Worm (Caenorhabditis elegans) whole organism, L1 larva: ENCODE data around the gene H18N23.2.
"Not testable (repeated sequence)": the region's sequence is repeated elsewhere in the genome, so short reads cannot be mapped to it uniquely, and the experiment has no call there.

Experiments
- C04F5.9 ChIP-seq: sonication (generic microtip); optimal IDR thresholded peaks from 2 replicates; lab custom pipeline; 2016; ENCODE audit warnings: missing genetic modification characterization, missing compliant biosample characterization
- F16B12.6 ChIP-seq: fragments of 150-350 bp; optimal IDR thresholded peaks from 2 replicates; lab custom pipeline; 2014; ENCODE audit warnings: missing biosample characterization, missing genetic modification characterization
- ama-1 ChIP-seq: fragments of 150-350 bp; optimal IDR thresholded peaks from 2 replicates; lab custom pipeline; 2014
- blmp-1 ChIP-seq: fragments of 150-350 bp; optimal IDR thresholded peaks from 2 replicates; lab custom pipeline; 2014; ENCODE audit warnings: missing biosample characterization, missing genetic modification characterization
- ceh-63 ChIP-seq: fragments of 200-800 bp; sonication (Bioruptor generic); optimal IDR thresholded peaks from 2 replicates; lab custom pipeline; 2018; ENCODE audit warnings: mild to moderate bottlenecking, missing genetic modification characterization, missing compliant biosample characterization
- ceh-8 ChIP-seq: fragments of 200-800 bp; sonication (Bioruptor generic); optimal IDR thresholded peaks from 2 replicates; lab custom pipeline; 2018; ENCODE audit warnings: mild to moderate bottlenecking, missing genetic modification characterization, moderate library complexity, missing compliant biosample characterization
- ceh-88 ChIP-seq: fragments of 200-800 bp; sonication (Bioruptor generic); IDR thresholded peaks from 2 replicates; pipeline ENCODE4 v1.3.6; 2022; ENCODE audit warnings: missing genetic modification characterization, missing compliant biosample characterization
- dsc-1 ChIP-seq: sonication (generic microtip); optimal IDR thresholded peaks from 2 replicates; lab custom pipeline; 2016; ENCODE audit warnings: mild to moderate bottlenecking, missing genetic modification characterization, missing compliant biosample characterization
- efl-1 ChIP-seq, 4 experiments: fragments of 150-350 bp; optimal IDR thresholded peaks in 3 of 4; peaks in 1 of 4; 1 replicate in 1 of 4; 2 replicates in 3 of 4; lab custom pipeline; 2014; ENCODE audit warnings: missing biosample characterization in 2 of 4, missing genetic modification characterization in 2 of 4, missing genetic modification reagents in 2 of 4
- egl-13 ChIP-seq: sonication (generic microtip); optimal IDR thresholded peaks from 2 replicates; lab custom pipeline; 2016; ENCODE audit warnings: missing genotype, missing genetic modification reagents, missing genetic modification characterization, missing compliant biosample characterization
- egl-27 ChIP-seq, 2 experiments: fragments of 150-350 bp in 1 of 2; sonication (generic microtip); optimal IDR thresholded peaks; 3 replicates each; lab custom pipeline; 2017 to 2018; ENCODE audit warnings: missing biosample characterization in 2 of 2, missing genetic modification characterization in 2 of 2, missing genetic modification reagents in 2 of 2
- elt-2 ChIP-seq: sonication (generic microtip); optimal IDR thresholded peaks from 2 replicates; lab custom pipeline; 2016; ENCODE audit warnings: missing genetic modification characterization, mild to moderate bottlenecking, inconsistent platforms, missing compliant biosample characterization, missing genetic modification reagents
- elt-3 ChIP-seq, 6 experiments: fragments of 150-350 bp in 1 of 6; sonication (generic microtip); optimal IDR thresholded peaks; 2 replicates each; lab custom pipeline; 2017 to 2018; ENCODE audit warnings: missing biosample characterization in 6 of 6, missing genetic modification characterization in 6 of 6, inconsistent platforms in 1 of 6
- fkh-10 ChIP-seq: sonication (generic microtip); optimal IDR thresholded peaks from 2 replicates; lab custom pipeline; 2017; ENCODE audit warnings: missing biosample characterization, missing genetic modification reagents, missing genetic modification characterization
- fkh-4 ChIP-seq: sonication (generic microtip); optimal IDR thresholded peaks from 2 replicates; lab custom pipeline; 2016; ENCODE audit warnings: missing compliant biosample characterization, missing genetic modification characterization, borderline replicate concordance
- fkh-8 ChIP-seq: sonication (generic microtip); optimal IDR thresholded peaks from 2 replicates; lab custom pipeline; 2016; ENCODE audit warnings: mild to moderate bottlenecking, missing genetic modification characterization, missing compliant biosample characterization
- fos-1 ChIP-seq: fragments of 150-350 bp; optimal IDR thresholded peaks from 2 replicates; lab custom pipeline; 2014; ENCODE audit warnings: missing biosample characterization, missing genetic modification characterization
- grh-1 ChIP-seq: fragments of 200-800 bp; sonication (Bioruptor generic); IDR thresholded peaks from 2 replicates; pipeline ENCODE4 v1.3.6; 2022; ENCODE audit warnings: missing genetic modification reagents, missing genetic modification characterization, missing compliant biosample characterization
- hlh-17 ChIP-seq: fragments of 200-800 bp; sonication (Bioruptor generic); optimal IDR thresholded peaks from 2 replicates; lab custom pipeline; 2018; ENCODE audit warnings: missing genetic modification characterization, mild to moderate bottlenecking, missing compliant biosample characterization, moderate library complexity, borderline replicate concordance
- hpl-2 ChIP-seq: fragments of 150-350 bp; optimal IDR thresholded peaks from 2 replicates; lab custom pipeline; 2014; ENCODE audit warnings: missing biosample characterization, missing genetic modification reagents, missing genetic modification characterization
- irx-1 ChIP-seq: sonication (generic microtip); optimal IDR thresholded peaks from 2 replicates; lab custom pipeline; 2016; ENCODE audit warnings: missing genetic modification characterization, missing compliant biosample characterization
- isw-1 ChIP-seq: fragments of 200-800 bp; sonication (Bioruptor generic); IDR thresholded peaks from 2 replicates; pipeline ENCODE4 v1.3.6; 2022; ENCODE audit warnings: missing genetic modification characterization, missing compliant biosample characterization
- lin-13 ChIP-seq: fragments of 150-350 bp; optimal IDR thresholded peaks from 2 replicates; lab custom pipeline; 2014; ENCODE audit warnings: missing biosample characterization, missing genetic modification reagents, missing genetic modification characterization
- lin-14 ChIP-seq: fragments of 200-800 bp; sonication (Bioruptor generic); optimal IDR thresholded peaks from 2 replicates; lab custom pipeline; 2018; ENCODE audit warnings: mild to moderate bottlenecking, missing genetic modification characterization, moderate library complexity, missing compliant biosample characterization
- lin-39 ChIP-seq: fragments of 150-350 bp; optimal IDR thresholded peaks from 2 replicates; lab custom pipeline; 2014; ENCODE audit warnings: missing biosample characterization, missing genetic modification reagents, missing genetic modification characterization
- lir-3 ChIP-seq: sonication (generic microtip); optimal IDR thresholded peaks from 2 replicates; lab custom pipeline; 2016; ENCODE audit warnings: mild to moderate bottlenecking, missing genetic modification characterization, moderate library complexity, missing compliant biosample characterization; ENCODE audit not compliant: poor library complexity
- nhr-12 ChIP-seq: sonication (generic microtip); optimal IDR thresholded peaks from 2 replicates; lab custom pipeline; 2017; ENCODE audit warnings: missing biosample characterization, missing genetic modification characterization
- nhr-19 ChIP-seq: fragments of 200-800 bp; sonication (Bioruptor generic); conservative IDR thresholded peaks from 2 replicates; pipeline ENCODE4 v1.3.6; 2022; ENCODE audit warnings: missing genetic modification characterization, missing compliant biosample characterization
- nhr-20 ChIP-seq: sonication (generic microtip); optimal IDR thresholded peaks from 2 replicates; lab custom pipeline; 2016; ENCODE audit warnings: mild to moderate bottlenecking, missing genetic modification characterization, missing compliant biosample characterization
- nhr-71 ChIP-seq: sonication (generic microtip); optimal IDR thresholded peaks from 2 replicates; lab custom pipeline; 2016; ENCODE audit warnings: mild to moderate bottlenecking, missing genetic modification characterization, moderate library complexity, missing compliant biosample characterization
- nhr-85 ChIP-seq: sonication (generic microtip); peaks from one replicate; lab custom pipeline; 2016; ENCODE audit warnings: missing genetic modification characterization, inconsistent platforms, missing compliant biosample characterization
- nhr-90 ChIP-seq: sonication (generic microtip); optimal IDR thresholded peaks from 2 replicates; lab custom pipeline; 2016; ENCODE audit warnings: mild to moderate bottlenecking, missing genetic modification characterization, missing compliant biosample characterization; ENCODE audit not compliant: poor library complexity
- pag-3 ChIP-seq: sonication (generic microtip); optimal IDR thresholded peaks from 2 replicates; lab custom pipeline; 2017; ENCODE audit warnings: missing genetic modification characterization, mild to moderate bottlenecking, missing compliant biosample characterization, antibody characterized with exemption, borderline replicate concordance; ENCODE audit not compliant: insufficient read depth
- pax-3 ChIP-seq: fragments of 200-800 bp; sonication (Bioruptor generic); optimal IDR thresholded peaks from 2 replicates; lab custom pipeline; 2018; ENCODE audit warnings: mild to moderate bottlenecking, missing genetic modification characterization, moderate library complexity, missing compliant biosample characterization
- pqm-1 ChIP-seq: sonication (generic microtip); optimal IDR thresholded peaks from 3 replicates; lab custom pipeline; 2017; ENCODE audit warnings: missing biosample characterization, missing genetic modification characterization
- rnt-1 ChIP-seq: sonication (generic microtip); optimal IDR thresholded peaks from 2 replicates; lab custom pipeline; 2016; ENCODE audit warnings: mild to moderate bottlenecking, missing genetic modification characterization, moderate library complexity, missing compliant biosample characterization
- snu-23 ChIP-seq: sonication (generic microtip); optimal IDR thresholded peaks from 2 replicates; lab custom pipeline; 2016; ENCODE audit warnings: missing genetic modification characterization, missing compliant biosample characterization
- sox-4 ChIP-seq: sonication (generic microtip); optimal IDR thresholded peaks from 2 replicates; lab custom pipeline; 2016; ENCODE audit warnings: missing genetic modification characterization, missing compliant biosample characterization
- sup-37 ChIP-seq: fragments of 200-800 bp; sonication (Bioruptor generic); optimal IDR thresholded peaks from 2 replicates; lab custom pipeline; 2018; ENCODE audit warnings: mild to moderate bottlenecking, missing genetic modification characterization, missing compliant biosample characterization
- unc-130 ChIP-seq: fragments of 150-350 bp; optimal IDR thresholded peaks from 2 replicates; lab custom pipeline; 2017; ENCODE audit warnings: missing biosample characterization, missing genetic modification characterization, inconsistent platforms
- xbp-1 ChIP-seq: sonication (generic microtip); optimal IDR thresholded peaks from 2 replicates; lab custom pipeline; 2016; ENCODE audit warnings: missing genetic modification characterization, missing compliant biosample characterization
- ztf-11 ChIP-seq, 2 experiments: sonication (generic microtip); optimal IDR thresholded peaks; 2 replicates each; lab custom pipeline; 2016 to 2017; ENCODE audit warnings: missing genetic modification characterization in 2 of 2, missing biosample characterization in 1 of 2, missing compliant biosample characterization in 1 of 2
- ztf-4 ChIP-seq: fragments of 150-350 bp; optimal IDR thresholded peaks from 2 replicates; lab custom pipeline; 2014; ENCODE audit warnings: missing biosample characterization, missing genetic modification characterization

Gene H18N23.2

ce11 chrX:17667288-17667687 is 26.6 kb upstream of the H18N23.2 start:
- peak; percentile 22 for TF ChIP-seq nhr-20 (tag; lab: Kevin White, UChicago)
- TF ChIP-seq nhr-71 = peak; percentile 69
- TF ChIP-seq lin-14 (GFP tag; lab: Kevin White, UChicago) = peak; percentile 73
- peak; percentile 60 for TF ChIP-seq rnt-1 (tag; lab: Kevin White, UChicago)
- TF ChIP-seq pag-3 = peak; percentile 87
- no peak for TF ChIP-seq grh-1 (GFP tag; lab: Robert Waterston, UW)
- TF ChIP-seq ama-1 (lab: Kevin White, UChicago) = no peak
- peak; percentile 21 for TF ChIP-seq snu-23 (GFP tag; lab: Kevin White, UChicago)
- TF ChIP-seq nhr-19 (GFP tag; lab: Robert Waterston, UW) = peak; percentile 35
- TF ChIP-seq dsc-1 = no peak
- TF ChIP-seq fos-1 = no peak
- no peak for TF ChIP-seq lin-39
- TF ChIP-seq irx-1 = no peak
- peak; percentile 7 for TF ChIP-seq unc-130
- no peak for TF ChIP-seq ztf-11 (tag; optimal IDR thresholded peaks at IDR 0.05; lab: Kevin White, UChicago)

DNA sequence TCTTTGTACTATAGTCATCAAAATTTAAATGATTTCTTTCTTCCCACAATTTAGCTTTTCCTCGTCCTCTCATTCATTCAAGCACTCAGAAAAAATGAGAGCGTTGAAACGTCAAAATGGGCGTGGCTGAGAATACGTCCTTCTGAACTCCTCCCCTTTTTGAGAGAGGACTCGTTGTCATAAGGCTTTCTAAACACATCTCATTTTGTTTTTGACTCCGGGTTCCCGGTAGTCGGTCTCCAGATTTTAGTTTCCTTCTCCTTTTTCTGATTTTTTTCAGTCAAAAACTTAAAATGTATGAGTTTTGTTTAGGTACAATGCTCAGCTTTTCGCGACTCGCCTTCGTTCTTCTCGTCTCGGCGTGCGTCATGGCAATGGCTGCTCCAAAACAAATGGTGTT is 21.5 kb upstream of the H18N23.2 start, which contains the start of gene nlp-6:
Gene nlp-6, plus strand, starts transcription at position 301 of the 400 bp plus-strand sequence.
- TF ChIP-seq efl-1 (optimal IDR thresholded peaks at IDR 0.05; lab: Kevin White, UChicago) (no peak), efl-1 (GFP tag; optimal IDR thresholded peaks at IDR 0.05 in 1 of 2; lab: Kevin White, UChicago) (peak in 1 of 2 experiments; percentile 67), elt-2 (tag; lab: Kevin White, UChicago) (no peak), fkh-4 (tag; lab: Kevin White, UChicago) (no peak), dsc-1 (no peak), lir-3 (no peak)

DNA sequence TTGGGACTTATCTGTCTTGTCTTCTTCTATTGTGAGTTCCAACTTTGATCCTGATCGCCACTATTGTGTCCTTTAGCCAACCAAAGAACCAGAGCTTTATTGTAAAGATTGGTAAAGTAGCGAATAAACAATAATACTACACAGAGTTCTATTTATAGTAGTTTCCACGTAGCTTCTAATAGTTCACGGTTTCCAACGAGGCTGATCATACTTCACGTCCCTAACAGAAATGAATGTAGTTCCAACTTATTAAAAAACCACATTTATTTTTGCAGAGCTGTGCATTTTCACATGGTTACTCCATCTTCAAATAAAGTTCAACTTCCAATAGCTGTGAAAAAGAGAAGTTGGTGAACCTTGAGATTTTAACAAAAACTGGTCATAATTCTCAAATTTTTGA is 8.7 kb upstream of the H18N23.2 start, which contains the start of gene tmem-218:
Gene tmem-218, plus strand, starts transcription at position 301 of the 400 bp plus-strand sequence.
- not testable (repeated sequence) for TF ChIP-seq nhr-12; dsc-1; nhr-19 (GFP tag; lab: Robert Waterston, UW)

ce11 chrX:17643812-17644211 is 3.1 kb upstream of the H18N23.2 start:
- no peak for TF ChIP-seq F16B12.6 (tag; lab: Kevin White, UChicago)
- no peak for TF ChIP-seq ceh-88 (GFP tag; lab: Robert Waterston, UW)
- TF ChIP-seq ceh-8 (GFP tag; lab: Kevin White, UChicago) = no peak
- no peak for TF ChIP-seq hlh-17 (GFP tag; lab: Kevin White, UChicago)
- no peak for TF ChIP-seq C04F5.9 (tag; lab: Kevin White, UChicago)
- no peak for TF ChIP-seq irx-1
- peak; percentile 32 for TF ChIP-seq nhr-90 (tag; lab: Kevin White, UChicago)
- no peak for TF ChIP-seq ztf-4
- no peak for TF ChIP-seq egl-27 (tag; optimal IDR thresholded peaks at IDR 0.05; lab: Kevin White, UChicago)
- no peak for TF ChIP-seq egl-13 (tag; lab: Kevin White, UChicago)
- TF ChIP-seq ceh-63 (GFP tag; lab: Kevin White, UChicago) = no peak
- TF ChIP-seq sox-4 = no peak
- TF ChIP-seq blmp-1 = peak; percentile 73
- peak; percentile 2 for TF ChIP-seq nhr-20 (tag; lab: Kevin White, UChicago)
- peak; percentile 22 for TF ChIP-seq snu-23 (GFP tag; lab: Kevin White, UChicago)
- peak in 2 of 6 experiments; percentile 13 to 38 for TF ChIP-seq elt-3 (tag; optimal IDR thresholded peaks at IDR 0.05; lab: Kevin White, UChicago)
- TF ChIP-seq hpl-2 (GFP tag; lab: Kevin White, UChicago) = no peak
- TF ChIP-seq fkh-10 (GFP tag; lab: Kevin White, UChicago) = no peak
- TF ChIP-seq pqm-1 = no peak
- no peak for TF ChIP-seq fkh-8 (tag; lab: Kevin White, UChicago)
- peak; percentile 56 for TF ChIP-seq lin-14 (GFP tag; lab: Kevin White, UChicago)
- TF ChIP-seq nhr-85 (tag; lab: Kevin White, UChicago) = peak; percentile 88
- no peak for TF ChIP-seq pax-3
- TF ChIP-seq lin-13 = no peak
- TF ChIP-seq xbp-1 (tag; lab: Kevin White, UChicago) = no peak
- TF ChIP-seq sup-37 (GFP tag; lab: Kevin White, UChicago) = no peak
- no peak for TF ChIP-seq isw-1 (GFP tag; lab: Robert Waterston, UW)
- TF ChIP-seq nhr-71 = peak; percentile 41
